Worm (Caenorhabditis elegans): Measurements from ENCODE around the gene asp-19.

The asp-19 gene

ce11 chrV:18722510-18723299 lies 6.5 kb downstream of the asp-19 start:
- no peak for TF ChIP-seq elt-3 (tag; optimal IDR thresholded peaks at IDR 0.05)
- no peak for TF ChIP-seq blmp-1 (tag; optimal IDR thresholded peaks at IDR 0.05; ENCODE audit: insufficient read depth)
- TF ChIP-seq C34F6.9 (tag; optimal IDR thresholded peaks at IDR 0.05) = no peak
- TF ChIP-seq lin-13 (GFP tag; optimal IDR thresholded peaks at IDR 0.05) = no peak
- TF ChIP-seq fos-1 (tag; optimal IDR thresholded peaks at IDR 0.05) = no peak
- no peak for TF ChIP-seq skn-1 (tag; optimal IDR thresholded peaks at IDR 0.05)
- no peak for TF ChIP-seq peb-1 (tag; optimal IDR thresholded peaks at IDR 0.05)
- TF ChIP-seq F13H6.1 (tag; optimal IDR thresholded peaks at IDR 0.05) = no peak
- TF ChIP-seq nhr-10 (tag; optimal IDR thresholded peaks at IDR 0.05) = no peak

- TF ChIP-seq blmp-1 (tag; optimal IDR thresholded peaks at IDR 0.05; ENCODE audit: insufficient read depth) = no peak
- TF ChIP-seq nhr-237 (tag; optimal IDR thresholded peaks at IDR 0.05) = no peak
- no peak for TF ChIP-seq nhr-25 (tag; optimal IDR thresholded peaks at IDR 0.05)
- no peak for TF ChIP-seq lin-13 (GFP tag; optimal IDR thresholded peaks at IDR 0.05)
- no peak for TF ChIP-seq unc-39 (tag; optimal IDR thresholded peaks at IDR 0.05)
- no peak for TF ChIP-seq nhr-129 (tag; optimal IDR thresholded peaks at IDR 0.05)
- TF ChIP-seq peb-1 (tag; optimal IDR thresholded peaks at IDR 0.05) = no peak
- TF ChIP-seq snpc-4 (tag; optimal IDR thresholded peaks at IDR 0.05) = no peak
- TF ChIP-seq egl-27 (tag; optimal IDR thresholded peaks at IDR 0.05) = no peak
- TF ChIP-seq gmeb-1 (tag; optimal IDR thresholded peaks at IDR 0.05) = no peak
- TF ChIP-seq dmd-4 (tag; optimal IDR thresholded peaks at IDR 0.05) = no peak
- no peak for TF ChIP-seq ZK546.5 (tag; optimal IDR thresholded peaks at IDR 0.05)
- no peak for TF ChIP-seq unc-62 (GFP tag; optimal IDR thresholded peaks at IDR 0.05)
These were observed 7.3 kb downstream of the asp-19 start for ce11 chrV:18721873-18722272.

- no peak for TF ChIP-seq unc-62 (GFP tag; optimal IDR thresholded peaks at IDR 0.05)
- TF ChIP-seq ceh-16 (tag; optimal IDR thresholded peaks at IDR 0.05) = no peak
- TF ChIP-seq ZK546.5 (tag; optimal IDR thresholded peaks at IDR 0.05) = no peak
- TF ChIP-seq sem-4 (tag; optimal IDR thresholded peaks at IDR 0.05) = no peak
- no peak for TF ChIP-seq aly-2 (tag; optimal IDR thresholded peaks at IDR 0.05)
- no peak for TF ChIP-seq mbf-1 (tag; optimal IDR thresholded peaks at IDR 0.05)
- TF ChIP-seq fos-1 (tag; optimal IDR thresholded peaks at IDR 0.05) = peak; percentile 91
- no peak for TF ChIP-seq ama-1 (optimal IDR thresholded peaks at IDR 0.05)
These were observed 9.2 kb downstream of the asp-19 start, which contains the start of gene Y17D7C.2 for ce11 chrV:18719956-18720489. TSS of gene Y17D7C.2 (minus strand) at chrV:18719987.

ce11 chrV:18719412-18719811 lies 9.8 kb downstream of the asp-19 start:
- TF ChIP-seq nhr-23 (tag; optimal IDR thresholded peaks at IDR 0.05) = peak; percentile 34
- no peak for TF ChIP-seq ztf-11 (tag; optimal IDR thresholded peaks at IDR 0.05)

ce11 chrV:18712118-18712517 lies 17.1 kb downstream of the asp-19 start:
- no peak for TF ChIP-seq unc-39 (tag; optimal IDR thresholded peaks at IDR 0.05)
- no peak for TF ChIP-seq C34F6.9 (tag; optimal IDR thresholded peaks at IDR 0.05)
- TF ChIP-seq nhr-6 (tag; optimal IDR thresholded peaks at IDR 0.05) = no peak
- TF ChIP-seq crh-2 (tag; optimal IDR thresholded peaks at IDR 0.05) = no peak
- TF ChIP-seq alr-1 (tag; optimal IDR thresholded peaks at IDR 0.05) = no peak
- no peak for TF ChIP-seq nhr-25 (tag; optimal IDR thresholded peaks at IDR 0.05)
- no peak for TF ChIP-seq unc-62 (GFP tag; optimal IDR thresholded peaks at IDR 0.05)
- no peak for TF ChIP-seq egl-27 (tag; optimal IDR thresholded peaks at IDR 0.05)
- TF ChIP-seq lsy-2 (tag; optimal IDR thresholded peaks at IDR 0.05) = no peak
- no peak for TF ChIP-seq lin-11 (tag; optimal IDR thresholded peaks at IDR 0.05)
- TF ChIP-seq sma-9 (GFP tag; optimal IDR thresholded peaks at IDR 0.05) = no peak
- TF ChIP-seq sma-9 (tag; optimal IDR thresholded peaks at IDR 0.05) = no peak
- no peak for TF ChIP-seq sem-4 (tag; optimal IDR thresholded peaks at IDR 0.05)
